Worm (Caenorhabditis elegans) whole organism, midembryonic: ENCODE measurements around the gene B0432.8.

Experiments
- T22C8.4 ChIP-seq: fragments of 200-800 bp; sonication (Bioruptor generic); IDR thresholded peaks from 2 replicates; pipeline ENCODE4 v1.3.6; 2022; ENCODE audit warnings: missing genetic modification characterization, missing compliant biosample characterization
- cog-1 ChIP-seq: sonication (generic microtip); optimal IDR thresholded peaks from 2 replicates; lab custom pipeline; 2016; ENCODE audit warnings: missing genetic modification characterization, missing compliant biosample characterization
- flt-1 ChIP-seq: fragments of 200-800 bp; sonication (Bioruptor generic); IDR thresholded peaks from 2 replicates; pipeline ENCODE4 v1.3.6; 2022; ENCODE audit warnings: missing genetic modification characterization, missing compliant biosample characterization
- tab-1 ChIP-seq: fragments of 200-800 bp; sonication (Bioruptor generic); IDR thresholded peaks from 2 replicates; pipeline ENCODE4 v1.3.6; 2022; ENCODE audit warnings: missing genetic modification characterization, missing compliant biosample characterization
- ztf-23 ChIP-seq: fragments of 200-800 bp; sonication (Bioruptor generic); IDR thresholded peaks from 2 replicates; pipeline ENCODE4 v1.3.6; 2022; ENCODE audit warnings: missing genetic modification reagents, missing genetic modification characterization, missing compliant biosample characterization
- ztf-29 ChIP-seq: fragments of 200-800 bp; sonication (Bioruptor generic); IDR thresholded peaks from 2 replicates; pipeline ENCODE4 v1.3.6; 2022; ENCODE audit warnings: missing genetic modification reagents, missing genetic modification characterization, missing compliant biosample characterization

DNA sequence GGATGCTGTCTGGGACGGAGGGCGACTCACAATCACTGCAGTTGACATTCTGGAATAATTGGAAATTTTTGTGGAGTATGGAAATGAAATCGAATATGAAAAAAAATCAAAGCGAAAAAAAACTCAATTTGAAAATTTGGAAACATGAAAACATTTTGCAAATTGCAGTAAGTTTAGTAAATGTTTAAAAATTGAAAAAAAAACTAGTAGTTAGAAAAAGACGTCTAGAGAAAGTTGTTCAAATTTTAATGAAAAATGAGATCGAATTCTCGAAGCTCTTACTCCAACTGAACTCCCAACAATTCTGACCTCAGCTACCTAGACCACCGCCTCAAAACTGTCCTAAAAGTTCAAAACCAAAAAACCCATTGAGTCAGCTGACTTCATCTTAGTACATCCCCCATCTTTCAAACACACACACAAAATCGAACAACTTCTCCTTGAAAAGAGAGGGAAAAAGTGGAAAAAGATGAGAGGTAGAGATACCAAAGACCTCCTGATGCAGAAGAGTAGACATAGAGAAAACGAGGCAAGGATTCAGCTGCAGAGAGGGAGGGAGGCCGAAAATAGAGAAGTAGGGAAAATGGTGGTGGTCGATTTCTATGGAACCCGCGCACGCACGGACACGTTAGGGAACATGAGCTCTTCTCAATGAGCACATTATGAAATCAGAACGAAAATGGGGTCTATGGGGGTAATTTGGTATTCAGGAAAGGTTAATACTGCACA is 44.7 kb upstream of the B0432.8 start, which contains the start of gene K01A2.10:
- no peak for TF ChIP-seq cog-1 (tag; lab: Kevin White, UChicago)
- TF ChIP-seq T22C8.4 (GFP tag; lab: Robert Waterston, UW): no peak
- no peak for TF ChIP-seq flt-1 (GFP tag; lab: Robert Waterston, UW)
- no peak for TF ChIP-seq ztf-29 (GFP tag; lab: Robert Waterston, UW)
- no peak for TF ChIP-seq ztf-23
- no peak for TF ChIP-seq tab-1 (GFP tag; lab: Robert Waterston, UW)
